Worm (Caenorhabditis elegans) whole organism, L1 larva: ENCODE data around the gene phf-33.

Experiments
- C16A3.4 ChIP-seq: fragments of 150-350 bp; optimal IDR thresholded peaks from 2 replicates; lab custom pipeline; 2014; ENCODE audit warnings: missing biosample characterization, missing genetic modification characterization
- ceh-90 ChIP-seq: sonication (generic microtip); optimal IDR thresholded peaks from 2 replicates; lab custom pipeline; 2016; ENCODE audit warnings: missing genetic modification characterization, missing compliant biosample characterization
- efl-1 ChIP-seq, 4 experiments: fragments of 150-350 bp; optimal IDR thresholded peaks in 3 of 4; peaks in 1 of 4; 1 replicate in 1 of 4; 2 replicates in 3 of 4; lab custom pipeline; 2014; ENCODE audit warnings: missing biosample characterization in 2 of 4, missing genetic modification characterization in 2 of 4, missing genetic modification reagents in 2 of 4
- fos-1 ChIP-seq: fragments of 150-350 bp; optimal IDR thresholded peaks from 2 replicates; lab custom pipeline; 2014; ENCODE audit warnings: missing biosample characterization, missing genetic modification characterization
- jun-1 ChIP-seq: fragments of 150-350 bp; optimal IDR thresholded peaks from 2 replicates; lab custom pipeline; 2014; ENCODE audit warnings: missing biosample characterization, missing genetic modification reagents, missing genetic modification characterization
- lin-14 ChIP-seq: fragments of 200-800 bp; sonication (Bioruptor generic); optimal IDR thresholded peaks from 2 replicates; lab custom pipeline; 2018; ENCODE audit warnings: mild to moderate bottlenecking, missing genetic modification characterization, moderate library complexity, missing compliant biosample characterization
- lin-35 ChIP-seq, 2 experiments: fragments of 150-350 bp; optimal IDR thresholded peaks; 2 replicates each; lab custom pipeline; 2014; ENCODE audit warnings: missing biosample characterization in 2 of 2, missing genetic modification characterization in 2 of 2, missing genetic modification reagents in 2 of 2
- mdl-1 ChIP-seq, 2 experiments: fragments of 150-350 bp; optimal IDR thresholded peaks; 2 replicates each; lab custom pipeline; 2014 to 2017; ENCODE audit warnings: missing biosample characterization in 2 of 2, missing genetic modification characterization in 2 of 2, inconsistent platforms in 1 of 2
- mep-1 ChIP-seq: fragments of 150-350 bp; optimal IDR thresholded peaks from 2 replicates; lab custom pipeline; 2014; ENCODE audit warnings: missing biosample characterization, missing genetic modification characterization
- nhr-85 ChIP-seq: sonication (generic microtip); peaks from one replicate; lab custom pipeline; 2016; ENCODE audit warnings: missing genetic modification characterization, inconsistent platforms, missing compliant biosample characterization
- tbx-2 ChIP-seq: sonication (generic microtip); optimal IDR thresholded peaks from 2 replicates; lab custom pipeline; 2016; ENCODE audit warnings: missing genetic modification characterization, missing compliant biosample characterization
- unc-30 ChIP-seq: sonication (generic microtip); optimal IDR thresholded peaks from 2 replicates; lab custom pipeline; 2017; ENCODE audit warnings: missing biosample characterization, missing genetic modification characterization
- unc-62 ChIP-seq: fragments of 150-350 bp; optimal IDR thresholded peaks from 2 replicates; lab custom pipeline; 2014; ENCODE audit warnings: missing biosample characterization, missing genetic modification reagents, missing genetic modification characterization
- xbp-1 ChIP-seq: sonication (generic microtip); optimal IDR thresholded peaks from 2 replicates; lab custom pipeline; 2016; ENCODE audit warnings: missing genetic modification characterization, missing compliant biosample characterization

ce11 chrX:13303357-13303756 lies 24.6 kb upstream of the phf-33 start, which contains the start of gene srd-42:
- TF ChIP-seq lin-14 (GFP tag; lab: Kevin White, UChicago) (no peak), C16A3.4 (no peak), lin-35 (GFP tag; optimal IDR thresholded peaks at IDR 0.05; lab: Kevin White, UChicago) (no peak), fos-1 (tag; lab: Kevin White, UChicago) (no peak), ceh-90 (tag; lab: Kevin White, UChicago) (no peak), unc-62 (GFP tag; lab: Kevin White, UChicago) (no peak), mdl-1 (tag; optimal IDR thresholded peaks at IDR 0.05; lab: Kevin White, UChicago) (no peak), unc-30 (tag; lab: Kevin White, UChicago) (no peak), xbp-1 (tag; lab: Kevin White, UChicago) (no peak), nhr-85 (tag; lab: Kevin White, UChicago) (no peak), tbx-2 (tag; lab: Kevin White, UChicago) (no peak), mep-1 (tag; lab: Kevin White, UChicago) (no peak), efl-1 (optimal IDR thresholded peaks at IDR 0.05; lab: Kevin White, UChicago) (no peak), efl-1 (GFP tag; optimal IDR thresholded peaks at IDR 0.05 in 1 of 2; lab: Kevin White, UChicago) (no peak), jun-1 (tag; lab: Kevin White, UChicago) (no peak)
